Fruit fly (Drosophila melanogaster) whole organism, embryonic: ENCODE data around the gene Acat2.

Experiments
- Awh ChIP-seq: fragments of 200-800 bp; sonication (Bioruptor generic); IDR thresholded peaks from 2 replicates; pipeline ENCODE4, ENCODE4 v1.3.6; 2022; ENCODE audit warnings: missing biosample characterization, missing genetic modification characterization
- CG11247 ChIP-seq: fragments of 200-800 bp; sonication (Bioruptor generic); IDR thresholded peaks from 2 replicates; pipeline ENCODE4 v1.3.6; 2022; ENCODE audit warnings: missing biosample characterization, missing genetic modification characterization
- CG13287 ChIP-seq: fragments of 200-800 bp; sonication (Bioruptor generic); IDR thresholded peaks from 2 replicates; pipeline ENCODE4 v1.3.6; 2022; ENCODE audit warnings: missing biosample characterization, missing genetic modification characterization; ENCODE audit not compliant: partially characterized antibody
- CG13296 ChIP-seq: fragments of 200-800 bp; sonication (Bioruptor generic); optimal IDR thresholded peaks from 3 replicates; lab custom pipeline; 2018; ENCODE audit warnings: missing biosample characterization, mild to moderate bottlenecking, missing genetic modification characterization
- CG13894 ChIP-seq: fragments of 200-800 bp; sonication (Bioruptor generic); optimal IDR thresholded peaks from 3 replicates; lab custom pipeline; 2018; ENCODE audit warnings: missing biosample characterization, mild to moderate bottlenecking, missing genetic modification characterization, moderate library complexity
- CG17361 ChIP-seq: fragments of 200-800 bp; sonication (Bioruptor generic); IDR thresholded peaks from 3 replicates; pipeline ENCODE4 v1.3.6; 2022; ENCODE audit warnings: missing biosample characterization, missing genetic modification characterization
- CG30403 ChIP-seq: fragments of 200-800 bp; sonication (Bioruptor generic); optimal IDR thresholded peaks from 3 replicates; lab custom pipeline; 2016; ENCODE audit warnings: missing biosample characterization, missing genetic modification characterization
- CG32772 ChIP-seq: fragments of 200-800 bp; sonication (Bioruptor generic); IDR thresholded peaks from 2 replicates; pipeline ENCODE4 v1.3.6; 2022; ENCODE audit warnings: missing biosample characterization, missing genetic modification characterization
- CG4328 ChIP-seq: fragments of 200-800 bp; sonication (Bioruptor generic); optimal IDR thresholded peaks from 3 replicates; lab custom pipeline; 2017; ENCODE audit warnings: missing biosample characterization, missing genetic modification reagents, missing genetic modification characterization
- CG4617 ChIP-seq: fragments of 200-800 bp; sonication (Bioruptor generic); optimal IDR thresholded peaks from 3 replicates; lab custom pipeline; 2016; ENCODE audit warnings: missing biosample characterization, missing genetic modification characterization, borderline replicate concordance
- CG5245 ChIP-seq: fragments of 200-800 bp; sonication (Bioruptor generic); optimal IDR thresholded peaks from 3 replicates; lab custom pipeline; 2016; ENCODE audit warnings: missing biosample characterization, missing genetic modification characterization
- CG6791 ChIP-seq: fragments of 200-800 bp; sonication (Bioruptor generic); IDR thresholded peaks from 3 replicates; pipeline ENCODE4 v1.3.6; 2022; ENCODE audit warnings: missing biosample characterization, missing genetic modification characterization; ENCODE audit not compliant: partially characterized antibody
- CG7987 ChIP-seq: fragments of 200-800 bp; sonication (Bioruptor generic); optimal IDR thresholded peaks from 2 replicates; lab custom pipeline; 2018; ENCODE audit warnings: missing biosample characterization, mild to moderate bottlenecking, missing genetic modification characterization, moderate library complexity
- CG8924 ChIP-seq: fragments of 200-800 bp; optimal IDR thresholded peaks from 3 replicates; lab custom pipeline; 2019; ENCODE audit warnings: missing biosample characterization, mild to moderate bottlenecking, missing genetic modification characterization, moderate library complexity
- CG9797 ChIP-seq: fragments of 200-800 bp; sonication (Bioruptor generic); optimal IDR thresholded peaks from 3 replicates; lab custom pipeline; 2018; ENCODE audit warnings: missing biosample characterization, mild to moderate bottlenecking, missing genetic modification characterization
- CG9932 ChIP-seq: fragments of 200-800 bp; sonication (Bioruptor generic); IDR thresholded peaks from 2 replicates; pipeline ENCODE4 v1.3.6; 2022; ENCODE audit warnings: missing biosample characterization, missing genetic modification characterization
- CTCF ChIP-seq: fragments of 200-800 bp; sonication (Bioruptor generic); optimal IDR thresholded peaks from 2 replicates; lab custom pipeline; 2017; ENCODE audit warnings: missing biosample characterization, mild to moderate bottlenecking, missing genetic modification characterization, moderate library complexity
- CoRest ChIP-seq: fragments of 200-800 bp; sonication (Bioruptor generic); optimal IDR thresholded peaks from 3 replicates; lab custom pipeline; 2018; ENCODE audit warnings: missing biosample characterization, mild to moderate bottlenecking, missing genetic modification characterization, moderate library complexity
- Dll ChIP-seq: fragments of 200-800 bp; sonication (Bioruptor generic); IDR thresholded peaks from 4 replicates; pipeline ENCODE4 v1.3.6; 2022; ENCODE audit warnings: missing biosample characterization, missing genetic modification characterization; ENCODE audit not compliant: partially characterized antibody
- ERR ChIP-seq: fragments of 200-800 bp; sonication (Bioruptor generic); optimal IDR thresholded peaks from 2 replicates; lab custom pipeline; 2016; ENCODE audit warnings: missing biosample characterization, missing genetic modification characterization
- HLH54F ChIP-seq: fragments of 200-800 bp; sonication (Bioruptor generic); optimal IDR thresholded peaks from 3 replicates; lab custom pipeline; 2016; ENCODE audit warnings: missing biosample characterization, missing genetic modification characterization
- Lhr ChIP-seq: fragments of 200-800 bp; sonication (Bioruptor generic); optimal IDR thresholded peaks from 3 replicates; lab custom pipeline; 2017; ENCODE audit warnings: mild to moderate bottlenecking, missing biosample characterization, missing genetic modification reagents, missing genetic modification characterization
- Mes4 ChIP-seq: fragments of 200-800 bp; sonication (Bioruptor generic); optimal IDR thresholded peaks from 2 replicates; lab custom pipeline; 2016; ENCODE audit warnings: missing biosample characterization, missing genetic modification characterization
- Mrtf ChIP-seq: fragments of 200-800 bp; sonication (Bioruptor generic); IDR thresholded peaks from 3 replicates; pipeline ENCODE4 v1.3.6; 2022; ENCODE audit warnings: missing biosample characterization, missing genetic modification characterization
- Neu2 ChIP-seq: fragments of 200-800 bp; sonication (Bioruptor generic); optimal IDR thresholded peaks from 3 replicates; lab custom pipeline; 2016; ENCODE audit warnings: missing biosample characterization, missing genetic modification characterization, borderline replicate concordance
- NfI ChIP-seq: fragments of 200-800 bp; sonication (Bioruptor generic); optimal IDR thresholded peaks from 3 replicates; lab custom pipeline; 2018; ENCODE audit warnings: missing biosample characterization, mild to moderate bottlenecking, missing genetic modification characterization, moderate library complexity
- Ptx1 ChIP-seq: fragments of 200-800 bp; sonication (Bioruptor generic); IDR thresholded peaks from 2 replicates; pipeline ENCODE4 v1.3.6; 2022; ENCODE audit warnings: missing biosample characterization, missing genetic modification characterization
- Sox102F ChIP-seq: fragments of 200-800 bp; sonication (Bioruptor generic); optimal IDR thresholded peaks from 2 replicates; lab custom pipeline; 2018; ENCODE audit warnings: missing biosample characterization, mild to moderate bottlenecking, missing genetic modification characterization, moderate library complexity
- Xrp1 ChIP-seq: fragments of 200-800 bp; sonication (Bioruptor generic); IDR thresholded peaks from 2 replicates; pipeline ENCODE4 v1.3.6; 2022; ENCODE audit warnings: missing biosample characterization, missing genetic modification characterization
- bab2 ChIP-seq: fragments of 200-800 bp; sonication (Bioruptor generic); optimal IDR thresholded peaks from 2 replicates; lab custom pipeline; 2016; ENCODE audit warnings: missing biosample characterization, missing genetic modification characterization
- bigmax ChIP-seq: fragments of 200-800 bp; sonication (Bioruptor generic); optimal IDR thresholded peaks from 2 replicates; lab custom pipeline; 2018; ENCODE audit warnings: missing biosample characterization, mild to moderate bottlenecking, missing genetic modification characterization
- cato ChIP-seq: fragments of 200-800 bp; sonication (Bioruptor generic); optimal IDR thresholded peaks from 2 replicates; lab custom pipeline; 2016; ENCODE audit warnings: missing biosample characterization, missing genetic modification characterization, borderline replicate concordance
- chinmo ChIP-seq: fragments of 200-800 bp; sonication (Bioruptor generic); IDR thresholded peaks from 4 replicates; pipeline ENCODE4 v1.3.6; 2022; ENCODE audit warnings: missing biosample characterization, missing genetic modification characterization; ENCODE audit not compliant: partially characterized antibody
- dpn ChIP-seq, 2 experiments: fragments of 200-800 bp; sonication (Bioruptor generic); optimal IDR thresholded peaks; 3 replicates each; lab custom pipeline; 2016; ENCODE audit warnings: missing biosample characterization in 2 of 2, missing genetic modification characterization in 2 of 2
- dysf ChIP-seq: fragments of 200-800 bp; sonication (Bioruptor generic); IDR thresholded peaks from 3 replicates; pipeline ENCODE4 v1.3.6; 2022; ENCODE audit warnings: missing biosample characterization, missing genetic modification characterization
- esg ChIP-seq: fragments of 200-800 bp; sonication (Bioruptor generic); conservative IDR thresholded peaks from 2 replicates; pipeline ENCODE4 v1.3.6; 2022; ENCODE audit warnings: missing biosample characterization, missing genetic modification characterization
- exex ChIP-seq: fragments of 200-800 bp; sonication (Bioruptor generic); optimal IDR thresholded peaks from 4 replicates; lab custom pipeline; 2018; ENCODE audit warnings: missing biosample characterization, mild to moderate bottlenecking, missing genetic modification characterization, moderate library complexity
- eyg ChIP-seq: fragments of 200-800 bp; sonication (Bioruptor generic); optimal IDR thresholded peaks from 3 replicates; lab custom pipeline; 2016; ENCODE audit warnings: missing biosample characterization, missing genetic modification characterization
- fd64A ChIP-seq: fragments of 200-800 bp; sonication (Bioruptor generic); optimal IDR thresholded peaks from 3 replicates; lab custom pipeline; 2018; ENCODE audit warnings: missing biosample characterization, mild to moderate bottlenecking, missing genetic modification characterization
- fd96Cb ChIP-seq: fragments of 200-800 bp; sonication (Bioruptor generic); optimal IDR thresholded peaks from 2 replicates; lab custom pipeline; 2018; ENCODE audit warnings: missing biosample characterization, mild to moderate bottlenecking, missing genetic modification characterization, moderate library complexity
- gem ChIP-seq: fragments of 200-800 bp; sonication (Bioruptor generic); optimal IDR thresholded peaks from 2 replicates; lab custom pipeline; 2019; ENCODE audit warnings: missing biosample characterization, mild to moderate bottlenecking, missing genetic modification characterization, moderate library complexity
- grau ChIP-seq: fragments of 200-800 bp; optimal IDR thresholded peaks from 3 replicates; lab custom pipeline; 2019; ENCODE audit warnings: missing biosample characterization, mild to moderate bottlenecking, missing genetic modification characterization, moderate library complexity
- gsb ChIP-seq: fragments of 200-800 bp; sonication (Bioruptor generic); IDR thresholded peaks from 2 replicates; pipeline ENCODE4 v1.3.6; 2022; ENCODE audit warnings: missing biosample characterization, missing genetic modification characterization
- knrl ChIP-seq: fragments of 200-800 bp; sonication (Bioruptor generic); IDR thresholded peaks from 3 replicates; pipeline ENCODE4 v1.3.6; 2022; ENCODE audit warnings: missing biosample characterization, missing genetic modification characterization; ENCODE audit not compliant: partially characterized antibody
- lov ChIP-seq, 2 experiments: fragments of 200-800 bp in 1 of 2; fragments of >200 bp in 1 of 2; sonication (Bioruptor generic) in 1 of 2; IDR thresholded peaks in 1 of 2; optimal IDR thresholded peaks in 1 of 2; 2 replicates in 1 of 2; 3 replicates in 1 of 2; pipeline versions ENCODE4 v1.3.6 to Lab custom; 2017 to 2022; ENCODE audit warnings: missing biosample characterization in 1 of 2, missing genetic modification characterization in 1 of 2
- pum ChIP-seq: fragments of 200-800 bp; sonication (Bioruptor generic); optimal IDR thresholded peaks from 2 replicates; lab custom pipeline; 2016; ENCODE audit warnings: missing biosample characterization, missing genetic modification characterization
- schlank ChIP-seq: fragments of 200-800 bp; sonication (Bioruptor generic); optimal IDR thresholded peaks from 2 replicates; lab custom pipeline; 2018; ENCODE audit warnings: missing biosample characterization, mild to moderate bottlenecking, missing genetic modification characterization
- sim ChIP-seq: fragments of 200-800 bp; sonication (Bioruptor generic); IDR thresholded peaks from 2 replicates; pipeline ENCODE4 v1.3.6; 2022; ENCODE audit warnings: missing biosample characterization, missing genetic modification characterization
- vfl ChIP-seq: fragments of 200-800 bp; sonication (Bioruptor generic); optimal IDR thresholded peaks from 2 replicates; lab custom pipeline; 2016; ENCODE audit warnings: missing biosample characterization, missing genetic modification characterization
- zf30C ChIP-seq: fragments of 200-800 bp; sonication (Bioruptor generic); optimal IDR thresholded peaks from 3 replicates; lab custom pipeline; 2018; ENCODE audit warnings: missing biosample characterization, mild to moderate bottlenecking, missing genetic modification characterization

The Acat2 gene

DNA sequence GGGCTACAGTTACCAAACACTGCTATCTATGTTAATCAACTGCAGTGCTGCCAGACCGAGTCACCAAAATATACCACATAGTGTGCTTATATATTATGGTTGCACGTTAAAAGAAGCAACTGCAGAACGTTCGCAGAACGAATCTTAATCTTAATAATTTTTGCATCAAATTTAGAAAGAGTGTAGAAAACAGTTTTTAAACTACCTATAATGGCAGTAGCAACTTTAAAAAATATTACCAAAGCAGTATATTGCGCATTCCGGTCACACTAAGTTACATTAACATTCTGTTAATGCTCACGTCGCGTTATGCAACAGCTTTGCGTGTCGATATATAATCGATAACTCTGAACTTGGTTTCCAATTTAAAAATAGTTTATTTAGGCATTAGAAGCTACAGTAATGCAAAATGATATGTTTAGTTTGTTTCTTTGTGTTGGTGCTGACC, 39.4 kb downstream of the Acat2 start, which contains the start of gene indra (continued):
- TF ChIP-seq dysf (peak; percentile 39; the same call in 1 of the 3 replicates), esg (GFP tag; lab: Robert Waterston, UW) (peak; percentile 32; the same call in 1 of the 2 replicates), eyg (GFP tag; lab: Kevin White, UChicago) (peak; percentile 14), exex (tag; lab: Kevin White, UChicago) (no peak), NfI (peak; percentile 67), cato (peak; percentile 64), grau (tag; lab: Kevin White, UChicago) (peak; percentile 70), CG9797 (GFP tag; lab: Kevin White, UChicago) (peak; percentile 79), CG13296 (GFP tag; lab: Kevin White, UChicago) (no peak), bigmax (GFP tag; lab: Kevin White, UChicago) (no peak), gsb (GFP tag; lab: Robert Waterston, UW) (no peak), Mrtf (GFP tag; lab: Robert Waterston, UW) (no peak), Neu2 (GFP tag; lab: Kevin White, UChicago) (no peak), Ptx1 (GFP tag; lab: Robert Waterston, UW) (peak; percentile 54), fd96Cb (tag; lab: Kevin White, UChicago) (peak; percentile 38), Xrp1 (peak; percentile 29; the same call in 1 of the 2 replicates), CG4617 (GFP tag; lab: Kevin White, UChicago) (peak; percentile 78), CG11247 (GFP tag; lab: Robert Waterston, UW) (peak; percentile 31; the same call in 1 of the 2 replicates), HLH54F (GFP tag; lab: Kevin White, UChicago) (peak; percentile 70), pum (GFP tag; lab: Kevin White, UChicago) (peak; percentile 9), Mes4 (GFP tag; lab: Kevin White, UChicago) (peak; percentile 49), CG4328 (GFP tag; lab: Kevin White, UChicago) (peak; percentile 49), gem (tag; lab: Kevin White, UChicago) (peak; percentile 73), Dll (GFP tag; lab: Robert Waterston, UW) (peak; percentile 57; the same call in 2 of the 4 replicates), lov (optimal IDR thresholded peaks at IDR 0.05; lab: Kevin White, UChicago) (no peak), lov (GFP tag; IDR thresholded peaks at IDR 0.05; lab: Robert Waterston, UW) (no peak), knrl (GFP tag; lab: Robert Waterston, UW) (peak; percentile 33; the same call in 1 of the 3 replicates), sim (GFP tag; lab: Robert Waterston, UW) (no peak), CG5245 (GFP tag; lab: Kevin White, UChicago) (peak; percentile 37), CG8924 (tag; lab: Kevin White, UChicago) (peak; percentile 55), ERR (GFP tag; lab: Kevin White, UChicago) (peak; percentile 62), CTCF (GFP tag; lab: Kevin White, UChicago) (no peak), schlank (tag; lab: Kevin White, UChicago) (no peak), Awh (GFP tag; lab: Robert Waterston, UW) (no peak), CG7987 (GFP tag; lab: Kevin White, UChicago) (no peak), CG17361 (GFP tag; lab: Robert Waterston, UW) (no peak; the same call in 2 of the 3 replicates), CG30403 (GFP tag; lab: Kevin White, UChicago) (peak; percentile 71), zf30C (GFP tag; lab: Kevin White, UChicago) (no peak), CG32772 (GFP tag; lab: Robert Waterston, UW) (peak; percentile 51; the same call in 1 of the 2 replicates), vfl (peak; percentile 13), CoRest (tag; lab: Kevin White, UChicago) (peak; percentile 77), Sox102F (GFP tag; lab: Kevin White, UChicago) (no peak), bab2 (peak; percentile 75), fd64A (GFP tag; lab: Kevin White, UChicago) (no peak), CG6791 (GFP tag; lab: Robert Waterston, UW) (peak; percentile 62), dpn (GFP tag; optimal IDR thresholded peaks at IDR 0.05; lab: Kevin White, UChicago) (peak; percentile 65 to 66), chinmo (GFP tag; lab: Robert Waterston, UW) (no peak), CG9932 (peak; percentile 72), Lhr (GFP tag; lab: Kevin White, UChicago) (peak; percentile 33), CG13287 (GFP tag; lab: Robert Waterston, UW) (peak; percentile 67; the same call in 1 of the 2 replicates), CG13894 (no peak)
